Worm (Caenorhabditis elegans) whole organism, L4 larva: ENCODE measurements around the gene fbxa-39.

ENCODE experiments used
- ceh-28 ChIP-seq: fragments of 150-350 bp; optimal IDR thresholded peaks from 2 replicates; lab custom pipeline; 2014; ENCODE audit warnings: missing biosample characterization, missing genetic modification reagents, missing genetic modification characterization
- egl-43 ChIP-seq: fragments of 200-800 bp; sonication (Bioruptor generic); IDR thresholded peaks from 2 replicates; pipeline ENCODE4 v1.3.6; 2022; ENCODE audit warnings: missing genetic modification reagents, missing genetic modification characterization, missing compliant biosample characterization
- fkh-10 ChIP-seq: fragments of 150-350 bp; optimal IDR thresholded peaks from 2 replicates; lab custom pipeline; 2014; ENCODE audit warnings: missing biosample characterization, missing genetic modification reagents, missing genetic modification characterization
- lin-13 ChIP-seq: fragments of 150-350 bp; optimal IDR thresholded peaks from 2 replicates; lab custom pipeline; 2014; ENCODE audit warnings: missing biosample characterization, missing genetic modification reagents, missing genetic modification characterization
- lir-3 ChIP-seq: sonication (generic microtip); optimal IDR thresholded peaks from 2 replicates; lab custom pipeline; 2016; ENCODE audit warnings: mild to moderate bottlenecking, missing genetic modification characterization, missing compliant biosample characterization
- lsy-2 ChIP-seq, 2 experiments: fragments of 150-350 bp in 1 of 2; sonication (generic microtip) in 1 of 2; optimal IDR thresholded peaks; 2 replicates each; lab custom pipeline; 2014 to 2017; ENCODE audit warnings: missing biosample characterization in 2 of 2, missing genetic modification characterization in 2 of 2
- nhr-25 ChIP-seq: sonication (generic microtip); optimal IDR thresholded peaks from 2 replicates; lab custom pipeline; 2017; ENCODE audit warnings: missing genetic modification characterization, mild to moderate bottlenecking, missing compliant biosample characterization, antibody characterized with exemption, moderate library complexity, borderline replicate concordance; ENCODE audit not compliant: insufficient read depth
- nhr-6 ChIP-seq: fragments of 150-350 bp; optimal IDR thresholded peaks from 2 replicates; lab custom pipeline; 2014; ENCODE audit warnings: missing biosample characterization, missing genetic modification characterization
- pqm-1 ChIP-seq: sonication (generic microtip); optimal IDR thresholded peaks from 2 replicates; lab custom pipeline; 2017; ENCODE audit warnings: missing biosample characterization, missing genetic modification characterization
- skn-1 ChIP-seq: fragments of 150-350 bp; optimal IDR thresholded peaks from 2 replicates; lab custom pipeline; 2014; ENCODE audit warnings: missing biosample characterization, missing genetic modification characterization
- snpc-4 ChIP-seq: fragments of 150-350 bp; optimal IDR thresholded peaks from 2 replicates; lab custom pipeline; 2014; ENCODE audit warnings: missing biosample characterization, missing genetic modification characterization
- unc-130 ChIP-seq: sonication (generic microtip); optimal IDR thresholded peaks from 2 replicates; lab custom pipeline; 2016; ENCODE audit warnings: missing genetic modification reagents, missing genetic modification characterization, missing compliant biosample characterization
- zag-1 ChIP-seq: fragments of 150-350 bp; optimal IDR thresholded peaks from 2 replicates; lab custom pipeline; 2014; ENCODE audit warnings: missing biosample characterization, missing genetic modification characterization

ce11 chrIII:2255522-2255921, 17.3 kb upstream of the fbxa-39 start, which contains the start of gene fbxa-71:
- TF ChIP-seq unc-130 (GFP tag; lab: Kevin White, UChicago) (no peak), lsy-2 (tag; optimal IDR thresholded peaks at IDR 0.05; lab: Kevin White, UChicago) (no peak), snpc-4 (no peak), ceh-28 (tag; lab: Kevin White, UChicago) (no peak), lin-13 (GFP tag; lab: Kevin White, UChicago) (no peak), nhr-6 (tag; lab: Kevin White, UChicago) (no peak), zag-1 (no peak), lir-3 (tag; lab: Kevin White, UChicago) (no peak), nhr-25 (no peak), pqm-1 (tag; lab: Kevin White, UChicago) (no peak), skn-1 (tag; lab: Kevin White, UChicago) (no peak), egl-43 (GFP tag; lab: Robert Waterston, UW) (no peak), fkh-10 (GFP tag; lab: Kevin White, UChicago) (no peak)
